Fruit fly (Drosophila melanogaster): Measurements from ENCODE around the gene iPLA2-VIA.

DNA sequence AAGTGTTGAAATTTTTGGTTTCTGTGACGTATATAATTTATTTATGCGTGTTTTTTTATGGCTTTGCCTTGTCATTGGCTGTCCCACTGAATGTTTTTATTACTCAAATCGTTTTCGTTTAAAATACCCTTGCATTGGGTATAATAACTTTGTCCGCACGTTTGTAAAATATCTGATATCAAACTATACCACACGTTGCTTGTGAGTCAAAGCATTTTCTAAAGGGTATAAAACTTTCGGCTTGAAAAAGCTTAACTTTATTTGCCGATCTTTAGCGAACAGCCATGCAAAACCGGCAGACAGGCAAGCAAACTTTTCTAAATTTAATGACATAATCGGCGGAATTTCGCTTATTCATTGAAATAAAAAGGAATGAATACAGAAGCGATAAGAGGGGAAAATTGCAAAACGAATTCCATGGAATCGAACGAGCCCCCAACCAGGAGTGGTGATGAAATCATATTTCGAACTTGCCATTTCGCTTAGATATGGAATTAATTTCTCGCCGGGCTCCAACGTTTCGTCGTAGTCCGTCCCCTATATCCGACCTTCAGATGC lies 16.6 kb downstream of the iPLA2-VIA start:
- no peak for TF ChIP-seq pan (optimal IDR thresholded peaks at IDR 0.05)
- TF ChIP-seq Dll (optimal IDR thresholded peaks at IDR 0.05) = no peak
- no peak for TF ChIP-seq psq (optimal IDR thresholded peaks at IDR 0.05)
- TF ChIP-seq usp (GFP tag; optimal IDR thresholded peaks at IDR 0.05) = no peak
- no peak for TF ChIP-seq EcR (GFP tag; optimal IDR thresholded peaks at IDR 0.05)

All from whole organism.